Fruit fly (Drosophila melanogaster): ENCODE data around the gene CG7506.

dm6 chr3L:7606336-7607001 lies 35.0 kb downstream of the CG7506 start:
- TF ChIP-seq CG7101 (tag; optimal IDR thresholded peaks at IDR 0.05) (no peak), CG11617 (GFP tag; optimal IDR thresholded peaks at IDR 0.05) (no peak), bab1 (GFP tag; optimal IDR thresholded peaks at IDR 0.05) (no peak), cnc (optimal IDR thresholded peaks at IDR 0.05) (no peak), CG7045 (GFP tag; optimal IDR thresholded peaks at IDR 0.05) (no peak)
